Fruit fly (Drosophila melanogaster) whole organism, wandering third instar larva: ENCODE data around the gene CG33181.

Experiments
- Mio ChIP-seq: sonication (Bioruptor generic); optimal IDR thresholded peaks from 2 replicates; lab custom pipeline; 2016; ENCODE audit warnings: missing biosample characterization, missing genetic modification characterization
- Myc ChIP-seq: fragments of >200 bp; optimal IDR thresholded peaks from 2 replicates; lab custom pipeline; 2017
- br ChIP-seq: fragments of 200-800 bp; sonication (Bioruptor generic); optimal IDR thresholded peaks from 2 replicates; lab custom pipeline; 2016; ENCODE audit warnings: missing biosample characterization, missing genetic modification characterization
- h ChIP-seq: fragments of 200-800 bp; sonication (Bioruptor generic); optimal IDR thresholded peaks from 3 replicates; lab custom pipeline; 2016; ENCODE audit warnings: missing biosample characterization, mild to moderate bottlenecking, missing genetic modification characterization
- psq ChIP-seq: fragments of 200-800 bp; sonication (Bioruptor generic); optimal IDR thresholded peaks from 3 replicates; lab custom pipeline; 2017; ENCODE audit warnings: missing biosample characterization, mild to moderate bottlenecking, missing genetic modification characterization, moderate library complexity
- tai ChIP-seq: sonication (Bioruptor generic); optimal IDR thresholded peaks from 2 replicates; lab custom pipeline; 2016; ENCODE audit warnings: missing biosample characterization, missing genetic modification characterization

DNA sequence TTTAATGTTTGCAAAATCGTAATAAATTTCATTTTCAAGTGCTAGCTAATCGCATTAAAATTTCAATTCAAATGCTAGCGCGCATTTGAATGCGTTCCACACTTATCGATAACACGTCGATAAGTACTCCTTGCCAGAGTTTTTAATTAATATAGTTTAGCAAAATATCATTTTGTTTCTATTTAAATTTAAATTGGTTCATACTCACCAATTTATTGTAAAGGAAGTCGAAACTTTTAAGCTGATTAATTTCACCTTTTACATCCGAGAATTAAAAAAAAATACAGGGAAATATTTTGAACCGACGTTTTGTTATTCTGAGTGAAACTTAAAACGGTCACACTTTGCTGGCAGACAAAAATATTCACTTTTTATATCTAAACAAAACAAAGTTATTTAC, 28.0 kb upstream of the CG33181 start, which contains the start of gene Es2:
- no peak for TF ChIP-seq tai
- TF ChIP-seq Myc (lab: Kevin White, UChicago): peak; percentile 63
- no peak for TF ChIP-seq psq
- TF ChIP-seq h (GFP tag; lab: Kevin White, UChicago): no peak
- no peak for TF ChIP-seq Mio
- TF ChIP-seq br: no peak
